Fruit fly (Drosophila melanogaster) whole organism, adult: ENCODE results near the gene CalpC.

Experiments used
- CG11617 ChIP-seq: fragments of 200-800 bp; sonication (Bioruptor generic); optimal IDR thresholded peaks from 2 replicates; lab custom pipeline; 2017; ENCODE audit warnings: mild to moderate bottlenecking, missing biosample characterization, missing genetic modification reagents, missing genetic modification characterization
- CG14711 ChIP-seq: fragments of 200-800 bp; sonication (Bioruptor generic); optimal IDR thresholded peaks from 2 replicates; lab custom pipeline; 2018; ENCODE audit warnings: missing biosample characterization, mild to moderate bottlenecking, missing genetic modification characterization, moderate library complexity
- CG33017 ChIP-seq: fragments of 200-800 bp; sonication (Bioruptor generic); optimal IDR thresholded peaks from 2 replicates; lab custom pipeline; 2018; ENCODE audit warnings: missing biosample characterization, mild to moderate bottlenecking, missing genetic modification characterization, moderate library complexity
- CG5204 ChIP-seq: fragments of 200-800 bp; sonication (Bioruptor generic); optimal IDR thresholded peaks from 2 replicates; lab custom pipeline; 2016; ENCODE audit warnings: missing biosample characterization, missing genetic modification characterization
- CG7101 ChIP-seq: fragments of 200-800 bp; sonication (Bioruptor generic); optimal IDR thresholded peaks from 2 replicates; lab custom pipeline; 2018; ENCODE audit warnings: missing biosample characterization, mild to moderate bottlenecking, missing genetic modification characterization, moderate library complexity
- Clk ChIP-seq: fragments of 200-800 bp; sonication (Bioruptor generic); optimal IDR thresholded peaks from 2 replicates; lab custom pipeline; 2017; ENCODE audit warnings: missing biosample characterization, missing genetic modification characterization
- Crg-1 ChIP-seq: fragments of 200-800 bp; sonication (Bioruptor generic); optimal IDR thresholded peaks from 2 replicates; lab custom pipeline; 2016; ENCODE audit warnings: missing biosample characterization, missing genetic modification characterization
- Hr96 ChIP-seq: fragments of 200-800 bp; sonication (Bioruptor generic); optimal IDR thresholded peaks from 2 replicates; lab custom pipeline; 2016; ENCODE audit warnings: missing biosample characterization, missing genetic modification characterization
- bab1 ChIP-seq: fragments of 200-800 bp; sonication (Bioruptor generic); optimal IDR thresholded peaks from 3 replicates; lab custom pipeline; 2019; ENCODE audit warnings: missing biosample characterization, mild to moderate bottlenecking, missing genetic modification characterization, moderate library complexity
- cic ChIP-seq: fragments of 200-800 bp; sonication (Bioruptor generic); optimal IDR thresholded peaks from 2 replicates; lab custom pipeline; 2017; ENCODE audit warnings: missing biosample characterization, mild to moderate bottlenecking, missing genetic modification characterization, moderate library complexity
- cnc ChIP-seq, 2 experiments: fragments of >200 bp; optimal IDR thresholded peaks; 2 replicates each; lab custom pipeline; 2017
- pad ChIP-seq: fragments of 200-800 bp; sonication (Bioruptor generic); optimal IDR thresholded peaks from 3 replicates; lab custom pipeline; 2017; ENCODE audit warnings: missing biosample characterization, missing genetic modification characterization, mild to moderate bottlenecking, moderate library complexity, missing genetic modification reagents
- toe ChIP-seq: fragments of 200-800 bp; sonication (Bioruptor generic); optimal IDR thresholded peaks from 2 replicates; lab custom pipeline; 2016; ENCODE audit warnings: missing biosample characterization, missing genetic modification characterization

- TF ChIP-seq toe (no peak), cic (GFP tag; lab: Kevin White, UChicago) (peak; percentile 20), Clk (GFP tag; lab: Kevin White, UChicago) (no peak), CG7101 (tag; lab: Kevin White, UChicago) (no peak), CG5204 (no peak), CG33017 (tag; lab: Kevin White, UChicago) (no peak), pad (GFP tag; lab: Kevin White, UChicago) (no peak), bab1 (GFP tag; lab: Kevin White, UChicago) (no peak), Hr96 (no peak), cnc (optimal IDR thresholded peaks at IDR 0.05; lab: Kevin White, UChicago) (no peak), Crg-1 (GFP tag; lab: Kevin White, UChicago) (no peak), CG14711 (tag; lab: Kevin White, UChicago) (no peak), CG11617 (GFP tag; lab: Kevin White, UChicago) (no peak)
Observed at dm6 chrX:16334251-16334860, 8.8 kb downstream of the CalpC start.
